Worm (Caenorhabditis elegans): ENCODE data around the gene srx-120.
A peak's percentile ranks its signal among the peaks of the same experiment; 100 is the strongest.

Gene srx-120

ce11 chrII:12494556-12495131 lies 36.4 kb upstream of the srx-120 start, which contains the start of gene col-85 (continued):
- peak; percentile 73; the same call in 1 of the 2 replicates for TF ChIP-seq Y75B8A.6 (GFP tag; IDR thresholded peaks at IDR 0.05)
- peak; percentile 42 for TF ChIP-seq mxl-3 (GFP tag; optimal IDR thresholded peaks at IDR 0.05)
- TF ChIP-seq dmd-9 (GFP tag; IDR thresholded peaks at IDR 0.05), result peak; percentile 87
- TF ChIP-seq nhr-41 (GFP tag; IDR thresholded peaks at IDR 0.05), result peak; percentile 94
- TF ChIP-seq egl-27 (tag; optimal IDR thresholded peaks at IDR 0.05), result no peak
- peak; percentile 71 for TF ChIP-seq snpc-4 (tag; optimal IDR thresholded peaks at IDR 0.05)
- peak; percentile 89 for TF ChIP-seq lin-1 (GFP tag; IDR thresholded peaks at IDR 0.05)
- TF ChIP-seq lsy-2 (tag; optimal IDR thresholded peaks at IDR 0.05), result no peak
- TF ChIP-seq skn-1 (tag; optimal IDR thresholded peaks at IDR 0.05), result no peak
- peak; percentile 95 for TF ChIP-seq dmd-8 (GFP tag; IDR thresholded peaks at IDR 0.05)
- peak; percentile 79 for TF ChIP-seq dmd-6 (GFP tag; IDR thresholded peaks at IDR 0.05)
- no peak for TF ChIP-seq ztf-11 (tag; optimal IDR thresholded peaks at IDR 0.05)
- peak; percentile 53 for TF ChIP-seq F37D6.2 (tag; optimal IDR thresholded peaks at IDR 0.05)
- peak; percentile 75 for TF ChIP-seq nhr-102 (tag; optimal IDR thresholded peaks at IDR 0.05)
- TF ChIP-seq T20F7.1 (GFP tag; optimal IDR thresholded peaks at IDR 0.05), result no peak
- peak; percentile 59 for TF ChIP-seq dpl-1 (GFP tag; optimal IDR thresholded peaks at IDR 0.05)
- no peak for TF ChIP-seq ces-1 (GFP tag; optimal IDR thresholded peaks at IDR 0.05)
- peak; percentile 81 for TF ChIP-seq spr-3 (GFP tag; optimal IDR thresholded peaks at IDR 0.05)
- peak; percentile 63 for TF ChIP-seq unc-130 (GFP tag; optimal IDR thresholded peaks at IDR 0.05)
- peak; percentile 67 for TF ChIP-seq nhr-48 (tag; optimal IDR thresholded peaks at IDR 0.05)
- TF ChIP-seq ceh-82 (tag; optimal IDR thresholded peaks at IDR 0.05), result no peak
- peak; percentile 87 for TF ChIP-seq madf-9 (GFP tag; conservative IDR thresholded peaks at IDR 0.05)
- TF ChIP-seq fos-1 (tag; optimal IDR thresholded peaks at IDR 0.05), result no peak
- TF ChIP-seq cey-2 (tag; optimal IDR thresholded peaks at IDR 0.05; ENCODE audit: borderline replicate concordance, insufficient read depth), result no peak
- TF ChIP-seq mep-1 (tag; optimal IDR thresholded peaks at IDR 0.05), result no peak
- peak; percentile 80; the same call in 1 of the 2 replicates for TF ChIP-seq F44E2.7 (GFP tag; IDR thresholded peaks at IDR 0.05)
- TF ChIP-seq R02D3.7 (tag; optimal IDR thresholded peaks at IDR 0.05), result peak; percentile 21

ce11 chrII:12496981-12497380 lies 34.1 kb upstream of the srx-120 start, which contains the start of gene T21B4.3:
T21B4.3 (minus strand) TSS chrII:12497081.
- TF ChIP-seq nhr-42 (GFP tag; IDR thresholded peaks at IDR 0.05) (no peak), Y75B8A.6 (GFP tag; IDR thresholded peaks at IDR 0.05) (no peak), ama-1 (optimal IDR thresholded peaks at IDR 0.05) (no peak)

- TF ChIP-seq fkh-10 (GFP tag; optimal IDR thresholded peaks at IDR 0.05) (peak; percentile 29), ctbp-1 (GFP tag; IDR thresholded peaks at IDR 0.05) (0 out of 2 replicates have a peak, but pooled peaks have one; percentile 35), hif-1 (tag; optimal IDR thresholded peaks at IDR 0.05) (peak in 1 of 2 experiments; percentile 37), ces-1 (GFP tag; optimal IDR thresholded peaks at IDR 0.05) (peak; percentile 65), daf-12 (tag; optimal IDR thresholded peaks at IDR 0.05) (no peak), lir-3 (tag; optimal IDR thresholded peaks at IDR 0.05) (no peak)
Observed at ce11 chrII:12499969-12500368, 31.1 kb upstream of the srx-120 start.

- TF ChIP-seq attf-4 (tag; optimal IDR thresholded peaks at IDR 0.05), result no peak
- TF ChIP-seq skn-1 (tag; optimal IDR thresholded peaks at IDR 0.05), result no peak
- no peak for TF ChIP-seq vab-7 (GFP tag; IDR thresholded peaks at IDR 0.05)
- no peak for TF ChIP-seq madf-5 (GFP tag; IDR thresholded peaks at IDR 0.05)
- no peak for TF ChIP-seq nhr-76 (tag; optimal IDR thresholded peaks at IDR 0.05)
- no peak for TF ChIP-seq ZK337.2 (GFP tag; IDR thresholded peaks at IDR 0.05)
- TF ChIP-seq set-16 (GFP tag; IDR thresholded peaks at IDR 0.05), result no peak
- TF ChIP-seq jun-1 (tag; optimal IDR thresholded peaks at IDR 0.05), result no peak
- no peak for TF ChIP-seq hlh-30 (tag; optimal IDR thresholded peaks at IDR 0.05; ENCODE audit: insufficient read depth)
- no peak for TF ChIP-seq nhr-28 (tag; optimal IDR thresholded peaks at IDR 0.05)
- TF ChIP-seq Y75B8A.6 (GFP tag; IDR thresholded peaks at IDR 0.05), result no peak
- no peak for TF ChIP-seq snpc-4 (tag; optimal IDR thresholded peaks at IDR 0.05)
- no peak for TF ChIP-seq nhr-25 (tag; optimal IDR thresholded peaks at IDR 0.05; ENCODE audit: borderline replicate concordance, insufficient read depth)
- TF ChIP-seq pha-4 (GFP tag; IDR thresholded peaks at IDR 0.05), result no peak
- no peak for TF ChIP-seq pha-4 (tag; optimal IDR thresholded peaks at IDR 0.05)
Observed at ce11 chrII:12502784-12503183, 28.3 kb upstream of the srx-120 start, which contains the start of gene ador-1. ador-1 (minus strand) TSS chrII:12502884.

Data from whole organism, L4 larva.